Worm (Caenorhabditis elegans) whole organism, late embryonic: ENCODE results near the gene drh-1.

ENCODE experiments used
- C08G9.2 ChIP-seq: sonication (generic microtip); optimal IDR thresholded peaks from 2 replicates; lab custom pipeline; 2016; ENCODE audit warnings: mild to moderate bottlenecking, missing genetic modification characterization, moderate library complexity, missing compliant biosample characterization
- ahr-1 ChIP-seq: sonication (generic microtip); optimal IDR thresholded peaks from 2 replicates; lab custom pipeline; 2016; ENCODE audit warnings: missing genetic modification characterization, missing compliant biosample characterization
- ceh-45 ChIP-seq: fragments of 200-800 bp; sonication (Bioruptor generic); IDR thresholded peaks from 2 replicates; pipeline ENCODE4 v1.3.6; 2022; ENCODE audit warnings: missing genetic modification reagents, missing genetic modification characterization, missing compliant biosample characterization
- che-1 ChIP-seq: sonication (generic microtip); optimal IDR thresholded peaks from 2 replicates; lab custom pipeline; 2016; ENCODE audit warnings: mild to moderate bottlenecking, missing genetic modification characterization, missing compliant biosample characterization
- fkh-6 ChIP-seq: sonication (generic microtip); optimal IDR thresholded peaks from 2 replicates; lab custom pipeline; 2016; ENCODE audit warnings: missing genetic modification characterization, missing compliant biosample characterization
- nhr-232 ChIP-seq: sonication (generic microtip); optimal IDR thresholded peaks from 2 replicates; lab custom pipeline; 2016; ENCODE audit warnings: missing genetic modification characterization, missing compliant biosample characterization
- pha-4 ChIP-seq: fragments of 150-350 bp; optimal IDR thresholded peaks from 2 replicates; lab custom pipeline; 2018; ENCODE audit warnings: missing biosample characterization, missing genetic modification reagents, missing genetic modification characterization
- ref-2 ChIP-seq: sonication (generic microtip); optimal IDR thresholded peaks from 2 replicates; lab custom pipeline; 2016; ENCODE audit warnings: missing genetic modification characterization, missing compliant biosample characterization
- unc-86 ChIP-seq: sonication (generic microtip); optimal IDR thresholded peaks from 2 replicates; lab custom pipeline; 2016; ENCODE audit warnings: missing genetic modification characterization, missing compliant biosample characterization

DNA sequence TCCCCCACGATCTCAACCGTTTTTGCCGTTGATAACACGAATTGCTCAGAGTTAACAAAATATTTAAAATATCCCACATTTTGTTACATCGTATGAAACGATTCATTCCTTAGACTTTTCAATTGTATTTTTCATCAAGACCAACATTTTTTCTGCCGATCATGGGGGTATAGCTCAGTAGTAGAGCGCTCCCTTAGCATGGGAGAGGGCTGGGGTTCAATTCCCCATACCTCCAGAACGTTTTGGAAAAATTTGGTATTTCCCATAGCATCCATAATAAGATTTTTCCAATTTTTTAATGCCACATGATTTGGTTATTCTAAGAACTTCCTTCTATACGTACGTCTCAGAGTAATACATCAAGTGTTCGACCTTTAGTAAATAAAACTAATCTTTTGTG lies 51.1 kb downstream of the drh-1 start:
- TF ChIP-seq pha-4 (tag; lab: Kevin White, UChicago) (no peak), ceh-45 (GFP tag; lab: Robert Waterston, UW) (no peak), fkh-6 (no peak), che-1 (no peak), unc-86 (tag; lab: Kevin White, UChicago) (no peak), ahr-1 (tag; lab: Kevin White, UChicago) (no peak), nhr-232 (tag; lab: Kevin White, UChicago) (no peak), ref-2 (tag; lab: Kevin White, UChicago) (no peak), C08G9.2 (tag; lab: Kevin White, UChicago) (no peak)
